Fruit fly (Drosophila melanogaster) whole organism, pupa: ENCODE data around the gene CG15142.

ENCODE experiments used
- CG10348 ChIP-seq: fragments of 200-800 bp; sonication (Bioruptor generic); IDR thresholded peaks from 2 replicates; pipeline ENCODE4 v1.3.6; 2022; ENCODE audit warnings: missing biosample characterization, missing genetic modification characterization
- CG13204 ChIP-seq: fragments of 200-800 bp; sonication (Bioruptor generic); optimal IDR thresholded peaks from 2 replicates; lab custom pipeline; 2018; ENCODE audit warnings: missing biosample characterization, mild to moderate bottlenecking, missing genetic modification characterization, moderate library complexity
- CG17806 ChIP-seq: fragments of 200-800 bp; sonication (Bioruptor generic); optimal IDR thresholded peaks from 2 replicates; lab custom pipeline; 2018; ENCODE audit warnings: missing biosample characterization, mild to moderate bottlenecking, missing genetic modification characterization, moderate library complexity
- CG32121 ChIP-seq: fragments of 200-800 bp; sonication (Bioruptor generic); IDR thresholded peaks from 2 replicates; pipeline ENCODE4 v1.3.6; 2022; ENCODE audit warnings: missing biosample characterization, missing genetic modification characterization
- CG34367 ChIP-seq: fragments of 200-800 bp; sonication (Bioruptor generic); optimal IDR thresholded peaks from 2 replicates; lab custom pipeline; 2018; ENCODE audit warnings: missing biosample characterization, mild to moderate bottlenecking, missing genetic modification characterization
- CG8159 ChIP-seq: fragments of 200-800 bp; sonication (Bioruptor generic); optimal IDR thresholded peaks from 3 replicates; lab custom pipeline; 2018; ENCODE audit warnings: missing biosample characterization, mild to moderate bottlenecking, missing genetic modification characterization, moderate library complexity
- EcR ChIP-seq: fragments of 200-800 bp; sonication (Bioruptor generic); optimal IDR thresholded peaks from 3 replicates; lab custom pipeline; 2019; ENCODE audit warnings: missing biosample characterization, missing genetic modification characterization, mild to moderate bottlenecking, moderate library complexity, missing genetic modification reagents
- Ets98B ChIP-seq: fragments of 200-800 bp; sonication (Bioruptor generic); IDR thresholded peaks from 2 replicates; pipeline ENCODE4 v1.3.6; 2022; ENCODE audit warnings: missing biosample characterization, missing genetic modification characterization
- Snoo ChIP-seq: fragments of 200-800 bp; sonication (Bioruptor generic); optimal IDR thresholded peaks from 3 replicates; lab custom pipeline; 2017; ENCODE audit warnings: missing biosample characterization, mild to moderate bottlenecking, missing genetic modification characterization, inconsistent platforms
- fd96Ca ChIP-seq: fragments of 200-800 bp; sonication (Bioruptor generic); IDR thresholded peaks from 3 replicates; pipeline ENCODE4 v1.3.6; 2022; ENCODE audit warnings: missing biosample characterization, missing genetic modification characterization

DNA sequence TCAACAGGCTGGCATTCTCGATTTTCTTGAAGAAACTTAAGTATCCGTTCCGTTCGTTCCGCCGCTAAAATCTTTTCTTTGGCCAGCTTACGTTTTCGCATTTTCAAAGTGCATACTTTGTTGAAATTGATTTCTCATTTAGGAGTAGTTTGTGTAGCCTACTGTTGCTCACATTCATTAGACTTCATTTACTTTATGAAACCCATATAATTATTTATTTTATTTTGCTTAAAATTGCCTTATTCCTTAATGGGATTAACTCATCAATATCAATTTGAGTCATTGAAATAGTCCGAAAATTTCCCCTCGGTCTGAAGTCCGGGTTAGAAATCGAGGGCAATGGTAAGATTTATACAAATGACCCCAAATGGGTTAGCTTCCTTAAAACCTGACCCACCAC, 33.5 kb upstream of the CG15142 start, which contains the start of gene CG15145:
- TF ChIP-seq EcR (GFP tag; lab: Kevin White, UChicago) (no peak), CG17806 (tag; lab: Kevin White, UChicago) (no peak), fd96Ca (GFP tag; lab: Robert Waterston, UW) (no peak), CG8159 (no peak), CG10348 (GFP tag; lab: Robert Waterston, UW) (no peak), CG34367 (tag; lab: Kevin White, UChicago) (no peak), CG32121 (no peak), Snoo (tag; lab: Kevin White, UChicago) (no peak), Ets98B (GFP tag; lab: Robert Waterston, UW) (no peak), CG13204 (GFP tag; lab: Kevin White, UChicago) (no peak)
